Fruit fly (Drosophila melanogaster) whole organism, prepupa: ENCODE results near the gene Cpr11A.

Source experiments
- Blimp-1 ChIP-seq: fragments of 200-800 bp; sonication (Bioruptor generic); optimal IDR thresholded peaks from 3 replicates; lab custom pipeline; 2017; ENCODE audit warnings: missing biosample characterization, missing genetic modification characterization, mild to moderate bottlenecking, moderate library complexity, missing genetic modification reagents
- CG10631 ChIP-seq: fragments of 200-800 bp; sonication (Bioruptor generic); optimal IDR thresholded peaks from 2 replicates; lab custom pipeline; 2016; ENCODE audit warnings: missing biosample characterization, missing genetic modification characterization
- CG10669 ChIP-seq: fragments of 200-800 bp; sonication (Bioruptor generic); optimal IDR thresholded peaks from 3 replicates; lab custom pipeline; 2018; ENCODE audit warnings: missing biosample characterization, mild to moderate bottlenecking, missing genetic modification characterization, moderate library complexity
- CG15336 ChIP-seq: fragments of 200-800 bp; sonication (Bioruptor generic); IDR thresholded peaks from 2 replicates; pipeline ENCODE4 v1.3.6; 2022; ENCODE audit warnings: missing biosample characterization, missing genetic modification characterization
- CG1621 ChIP-seq: fragments of 200-800 bp; sonication (Bioruptor generic); optimal IDR thresholded peaks from 3 replicates; lab custom pipeline; 2018; ENCODE audit warnings: missing biosample characterization, mild to moderate bottlenecking, missing genetic modification characterization
- CG3032 ChIP-seq: fragments of 200-800 bp; optimal IDR thresholded peaks from 2 replicates; lab custom pipeline; 2019; ENCODE audit warnings: missing biosample characterization, mild to moderate bottlenecking, missing genetic modification characterization, moderate library complexity
- CG31627 ChIP-seq: fragments of 200-800 bp; sonication (Bioruptor generic); optimal IDR thresholded peaks from 3 replicates; lab custom pipeline; 2016; ENCODE audit warnings: missing biosample characterization, missing genetic modification characterization
- CG32006 ChIP-seq: fragments of 200-800 bp; sonication (Bioruptor generic); optimal IDR thresholded peaks from 3 replicates; lab custom pipeline; 2017; ENCODE audit warnings: missing biosample characterization, mild to moderate bottlenecking, missing genetic modification characterization
- CG34406 ChIP-seq: fragments of 200-800 bp; sonication (Bioruptor generic); optimal IDR thresholded peaks from 3 replicates; lab custom pipeline; 2016; ENCODE audit warnings: missing biosample characterization, missing genetic modification characterization
- CG3919 ChIP-seq: fragments of 200-800 bp; sonication (Bioruptor generic); optimal IDR thresholded peaks from 3 replicates; lab custom pipeline; 2016; ENCODE audit warnings: missing biosample characterization, missing genetic modification characterization
- CG4318 ChIP-seq: fragments of 200-800 bp; sonication (Bioruptor generic); optimal IDR thresholded peaks from 3 replicates; lab custom pipeline; 2017; ENCODE audit warnings: missing biosample characterization, mild to moderate bottlenecking, missing genetic modification characterization
- CG6163 ChIP-seq: fragments of 200-800 bp; sonication (Bioruptor generic); IDR thresholded peaks from 3 replicates; pipeline ENCODE4 v1.3.6; 2022; ENCODE audit warnings: missing biosample characterization, missing genetic modification characterization
- CG6276 ChIP-seq: fragments of 200-800 bp; sonication (Bioruptor generic); optimal IDR thresholded peaks from 2 replicates; lab custom pipeline; 2017; ENCODE audit warnings: missing biosample characterization, mild to moderate bottlenecking, missing genetic modification characterization
- CG6792 ChIP-seq: fragments of 200-800 bp; sonication (Bioruptor generic); optimal IDR thresholded peaks from 3 replicates; lab custom pipeline; 2016; ENCODE audit warnings: missing biosample characterization, missing genetic modification characterization
- CG6808 ChIP-seq: fragments of 200-800 bp; sonication (Bioruptor generic); optimal IDR thresholded peaks from 3 replicates; lab custom pipeline; 2017; ENCODE audit warnings: missing biosample characterization, missing genetic modification characterization, mild to moderate bottlenecking, moderate library complexity, missing genetic modification reagents
- CG8319 ChIP-seq: fragments of 200-800 bp; sonication (Bioruptor generic); optimal IDR thresholded peaks from 3 replicates; lab custom pipeline; 2016; ENCODE audit warnings: missing biosample characterization, missing genetic modification characterization
- CG8632 ChIP-seq: fragments of 200-800 bp; sonication (Bioruptor generic); optimal IDR thresholded peaks from 3 replicates; lab custom pipeline; 2016; ENCODE audit warnings: missing biosample characterization, missing genetic modification characterization
- Eip75B ChIP-seq: fragments of 200-800 bp; sonication (Bioruptor generic); optimal IDR thresholded peaks from 3 replicates; lab custom pipeline; 2016; ENCODE audit warnings: missing biosample characterization, missing genetic modification characterization
- Eip78C ChIP-seq: fragments of 200-800 bp; sonication (Bioruptor generic); peaks from one replicate; lab custom pipeline; 2016; ENCODE audit warnings: missing biosample characterization, missing genetic modification characterization
- Eip93F ChIP-seq: fragments of 200-800 bp; sonication (Bioruptor generic); optimal IDR thresholded peaks from 2 replicates; lab custom pipeline; 2016; ENCODE audit warnings: missing biosample characterization, mild to moderate bottlenecking, missing genetic modification characterization
- Ets21C ChIP-seq: fragments of 200-800 bp; sonication (Bioruptor generic); optimal IDR thresholded peaks from 3 replicates; lab custom pipeline; 2016; ENCODE audit warnings: missing biosample characterization, missing genetic modification characterization
- Hr38 ChIP-seq: sonication (Bioruptor generic); optimal IDR thresholded peaks from 2 replicates; lab custom pipeline; 2016; ENCODE audit warnings: missing biosample characterization, missing genetic modification characterization
- Hr39 ChIP-seq: fragments of 200-800 bp; sonication (Bioruptor generic); optimal IDR thresholded peaks from 2 replicates; lab custom pipeline; 2016; ENCODE audit warnings: missing biosample characterization, missing genetic modification characterization
- Hr4 ChIP-seq: fragments of 200-800 bp; sonication (Bioruptor generic); optimal IDR thresholded peaks from 3 replicates; lab custom pipeline; 2016; ENCODE audit warnings: missing biosample characterization, missing genetic modification characterization
- OdsH ChIP-seq: fragments of 200-800 bp; sonication (Bioruptor generic); optimal IDR thresholded peaks from 3 replicates; lab custom pipeline; 2016; ENCODE audit warnings: missing biosample characterization, missing genetic modification characterization
- Smox ChIP-seq: fragments of 200-800 bp; sonication (Bioruptor generic); optimal IDR thresholded peaks from 3 replicates; lab custom pipeline; 2016; ENCODE audit warnings: missing biosample characterization, missing genetic modification characterization
- Sox14 ChIP-seq: fragments of 200-800 bp; sonication (Bioruptor generic); optimal IDR thresholded peaks from 3 replicates; lab custom pipeline; 2016; ENCODE audit warnings: missing biosample characterization, missing genetic modification characterization
- Sox15 ChIP-seq: fragments of 200-800 bp; sonication (Bioruptor generic); optimal IDR thresholded peaks from 3 replicates; lab custom pipeline; 2016; ENCODE audit warnings: missing biosample characterization, missing genetic modification characterization
- achi ChIP-seq: fragments of 200-800 bp; sonication (Bioruptor generic); optimal IDR thresholded peaks from 3 replicates; lab custom pipeline; 2016; ENCODE audit warnings: missing biosample characterization, missing genetic modification characterization
- acj6 ChIP-seq: fragments of 200-800 bp; sonication (Bioruptor generic); optimal IDR thresholded peaks from 3 replicates; lab custom pipeline; 2016; ENCODE audit warnings: missing biosample characterization, missing genetic modification characterization
- cyc ChIP-seq: fragments of 200-800 bp; sonication (Bioruptor generic); optimal IDR thresholded peaks from 3 replicates; lab custom pipeline; 2016; ENCODE audit warnings: missing biosample characterization, missing genetic modification characterization
- dsx ChIP-seq: fragments of 200-800 bp; optimal IDR thresholded peaks from 3 replicates; lab custom pipeline; 2019; ENCODE audit warnings: missing biosample characterization, mild to moderate bottlenecking, missing genetic modification characterization, moderate library complexity; ENCODE audit not compliant: poor library complexity, severe bottlenecking
- eg ChIP-seq: fragments of 200-800 bp; sonication (Bioruptor generic); IDR thresholded peaks from 3 replicates; pipeline ENCODE4 v1.3.6; 2022; ENCODE audit warnings: missing biosample characterization, missing genetic modification characterization
- esn ChIP-seq: fragments of 200-800 bp; sonication (Bioruptor generic); optimal IDR thresholded peaks from 2 replicates; lab custom pipeline; 2016; ENCODE audit warnings: missing biosample characterization, mild to moderate bottlenecking, missing genetic modification characterization, moderate library complexity
- fd59A ChIP-seq: fragments of 200-800 bp; sonication (Bioruptor generic); optimal IDR thresholded peaks from 2 replicates; lab custom pipeline; 2017; ENCODE audit warnings: missing biosample characterization, mild to moderate bottlenecking, missing genetic modification characterization, missing genetic modification reagents
- fd85E ChIP-seq: fragments of 200-800 bp; sonication (Bioruptor generic); optimal IDR thresholded peaks from 3 replicates; lab custom pipeline; 2016; ENCODE audit warnings: missing biosample characterization, missing genetic modification characterization
- fkh ChIP-seq: fragments of 200-800 bp; sonication (Bioruptor generic); optimal IDR thresholded peaks from 3 replicates; lab custom pipeline; 2017; ENCODE audit warnings: missing biosample characterization, mild to moderate bottlenecking, missing genetic modification characterization, moderate library complexity
- lz ChIP-seq: fragments of 200-800 bp; sonication (Bioruptor generic); optimal IDR thresholded peaks from 3 replicates; lab custom pipeline; 2016; ENCODE audit warnings: missing biosample characterization, missing genetic modification characterization
- net ChIP-seq: fragments of 200-800 bp; sonication (Bioruptor generic); optimal IDR thresholded peaks from 3 replicates; lab custom pipeline; 2016; ENCODE audit warnings: missing biosample characterization, missing genetic modification characterization
- spab ChIP-seq: fragments of 200-800 bp; sonication (Bioruptor generic); optimal IDR thresholded peaks from 2 replicates; lab custom pipeline; 2017; ENCODE audit warnings: missing biosample characterization, mild to moderate bottlenecking, missing genetic modification characterization, missing genetic modification reagents
- vri ChIP-seq: fragments of 200-800 bp; sonication (Bioruptor generic); optimal IDR thresholded peaks from 3 replicates; lab custom pipeline; 2016; ENCODE audit warnings: missing biosample characterization, mild to moderate bottlenecking, missing genetic modification characterization

The Cpr11A gene

DNA sequence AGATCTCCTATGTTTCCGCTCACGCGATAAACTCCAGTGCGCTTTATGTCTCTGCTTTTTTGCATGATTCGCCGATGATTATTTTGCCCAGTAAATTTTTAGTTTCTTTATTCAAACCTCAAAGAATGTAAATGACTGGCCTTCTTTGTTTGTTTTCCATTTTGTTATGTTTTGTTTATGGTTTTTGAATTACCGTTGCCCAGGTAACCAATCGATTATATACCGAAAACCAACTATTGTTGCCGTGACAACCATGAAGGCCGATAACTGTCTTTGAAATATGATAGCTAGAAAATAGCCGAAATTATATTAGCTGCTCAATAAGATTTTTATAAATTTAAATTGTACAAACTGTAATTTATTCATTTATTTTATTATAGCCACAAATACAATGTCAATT, 9.7 kb downstream of the Cpr11A start, which contains the start of gene Mks1 (continued):
- TF ChIP-seq dsx (GFP tag; lab: Kevin White, UChicago) = no peak

DNA sequence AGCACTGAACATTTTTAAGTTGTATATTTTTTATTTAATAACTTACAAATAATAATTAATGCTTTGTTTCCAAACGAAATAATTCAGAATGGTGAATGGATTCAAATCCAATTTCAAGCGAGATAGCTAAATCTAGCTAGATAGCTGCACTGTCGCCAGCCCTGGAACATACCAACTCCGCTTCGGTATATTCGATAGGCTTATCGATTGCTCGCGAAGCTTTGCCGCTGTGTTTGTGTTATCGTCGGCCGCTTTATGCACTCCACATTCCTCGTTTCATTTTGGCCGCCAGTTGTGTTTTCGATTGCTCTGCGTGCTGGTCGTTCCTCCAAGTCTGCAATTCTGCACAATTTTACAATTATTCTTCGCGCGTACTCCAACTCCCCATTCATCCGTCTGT, 10.2 kb downstream of the Cpr11A start, which contains the start of gene mdu:
Gene mdu (plus strand): TSS at position 259 of the 400 bp plus-strand sequence.
- peak; percentile 40 for TF ChIP-seq Hr39 (GFP tag; lab: Kevin White, UChicago)
- peak; percentile 12 for TF ChIP-seq cyc (GFP tag; lab: Kevin White, UChicago)
- no peak for TF ChIP-seq CG3919 (GFP tag; lab: Kevin White, UChicago)
- TF ChIP-seq Sox14 = peak; percentile 10
- peak; percentile 26 for TF ChIP-seq Hr4
- TF ChIP-seq esn (GFP tag; lab: Kevin White, UChicago) = no peak
- TF ChIP-seq CG10631 = peak; percentile 9
- TF ChIP-seq CG8632 (GFP tag; lab: Kevin White, UChicago) = peak; percentile 11
- TF ChIP-seq CG6808 (GFP tag; lab: Kevin White, UChicago) = peak; percentile 13
- TF ChIP-seq CG4318 = no peak
- TF ChIP-seq lz = peak; percentile 15
- no peak for TF ChIP-seq CG8319 (GFP tag; lab: Kevin White, UChicago)
- no peak for TF ChIP-seq Blimp-1 (GFP tag; lab: Kevin White, UChicago)
- TF ChIP-seq Eip75B (GFP tag; lab: Kevin White, UChicago) = no peak
- TF ChIP-seq Ets21C = no peak
- TF ChIP-seq eg (GFP tag; lab: Robert Waterston, UW) = no peak
- peak; percentile 36 for TF ChIP-seq Smox (GFP tag; lab: Kevin White, UChicago)
- TF ChIP-seq CG31627 (GFP tag; lab: Kevin White, UChicago) = peak; percentile 42
- peak; percentile 46 for TF ChIP-seq CG32006 (GFP tag; lab: Kevin White, UChicago)
- TF ChIP-seq fkh (GFP tag; lab: Kevin White, UChicago) = no peak
- TF ChIP-seq CG3032 (tag; lab: Kevin White, UChicago) = peak; percentile 47
- peak; percentile 7 for TF ChIP-seq Sox15 (GFP tag; lab: Kevin White, UChicago)
- peak; percentile 27 for TF ChIP-seq achi (GFP tag; lab: Kevin White, UChicago)
- no peak for TF ChIP-seq CG6276
- TF ChIP-seq net (GFP tag; lab: Kevin White, UChicago) = no peak
- TF ChIP-seq CG34406 (GFP tag; lab: Kevin White, UChicago) = no peak
- no peak for TF ChIP-seq fd85E (GFP tag; lab: Kevin White, UChicago)
- peak; percentile 10 for TF ChIP-seq OdsH (GFP tag; lab: Kevin White, UChicago)
- TF ChIP-seq CG6163 (GFP tag; lab: Robert Waterston, UW) = peak; percentile 54; the same call in 1 of the 3 replicates
- TF ChIP-seq, all 60 proteins: peak for 16

DNA sequence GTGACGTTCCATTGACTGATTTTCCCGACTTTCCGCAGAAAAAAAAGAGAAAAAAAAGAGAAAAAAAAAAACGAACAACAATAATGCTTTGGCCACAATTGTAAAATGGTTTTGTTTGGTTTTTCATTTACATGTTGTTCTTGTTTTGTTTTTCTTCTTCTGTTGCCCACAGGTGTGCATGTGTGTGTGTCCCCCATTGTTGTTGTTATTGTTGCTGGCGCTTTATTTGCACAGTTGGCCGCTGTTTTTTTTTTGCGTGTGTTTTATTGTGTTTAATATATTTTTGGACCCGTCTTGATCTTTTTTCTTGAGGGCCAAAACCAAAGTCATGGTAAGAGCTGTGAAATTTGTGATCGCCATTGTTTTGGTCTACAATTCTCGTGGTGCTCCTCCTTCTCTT, 11.3 kb downstream of the Cpr11A start:
- TF ChIP-seq CG6792 (GFP tag; lab: Kevin White, UChicago) = no peak
- no peak for TF ChIP-seq fd85E (GFP tag; lab: Kevin White, UChicago)
- no peak for TF ChIP-seq Eip93F (GFP tag; lab: Kevin White, UChicago)
- no peak for TF ChIP-seq OdsH (GFP tag; lab: Kevin White, UChicago)
- peak; percentile 14 for TF ChIP-seq CG6808 (GFP tag; lab: Kevin White, UChicago)
- TF ChIP-seq CG1621 (tag; lab: Kevin White, UChicago) = no peak
- TF ChIP-seq CG15336 (GFP tag; lab: Robert Waterston, UW) = no peak
- peak; percentile 51 for TF ChIP-seq fkh (GFP tag; lab: Kevin White, UChicago)

DNA sequence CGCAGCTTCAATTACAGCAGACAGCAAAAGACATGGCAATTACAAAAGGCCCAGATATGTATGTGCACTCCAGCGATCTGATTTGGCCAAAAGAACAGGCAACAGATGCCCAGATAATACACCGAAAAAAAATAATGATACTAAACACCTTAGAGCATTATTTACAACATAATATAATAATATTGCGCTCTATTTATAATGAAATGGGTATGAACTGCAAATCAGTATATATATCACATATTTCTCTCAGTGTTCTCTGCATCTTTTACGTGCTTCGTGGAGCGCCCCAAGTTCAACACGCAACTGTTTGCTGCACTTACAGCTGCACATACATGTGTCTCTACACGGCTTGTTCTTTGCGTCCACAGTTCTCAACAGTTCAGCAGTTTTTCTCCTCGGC, 20.8 kb downstream of the Cpr11A start:
- TF ChIP-seq CG1621 (tag; lab: Kevin White, UChicago) (peak; percentile 20), Hr4 (peak; percentile 25), Hr38 (GFP tag; lab: Kevin White, UChicago) (no peak), acj6 (GFP tag; lab: Kevin White, UChicago) (peak; percentile 75), CG15336 (GFP tag; lab: Robert Waterston, UW) (peak; percentile 75), CG31627 (GFP tag; lab: Kevin White, UChicago) (peak; percentile 42), Hr39 (GFP tag; lab: Kevin White, UChicago) (peak; percentile 29), CG3032 (tag; lab: Kevin White, UChicago) (peak; percentile 62), cyc (GFP tag; lab: Kevin White, UChicago) (peak; percentile 51), CG6163 (GFP tag; lab: Robert Waterston, UW) (peak; percentile 78), fd85E (GFP tag; lab: Kevin White, UChicago) (no peak), CG34406 (GFP tag; lab: Kevin White, UChicago) (peak; percentile 34), Ets21C (no peak), fd59A (GFP tag; lab: Kevin White, UChicago) (peak; percentile 53), CG10669 (peak; percentile 64), vri (GFP tag; lab: Kevin White, UChicago) (peak; percentile 2), Eip78C (GFP tag; lab: Kevin White, UChicago) (peak; percentile 91), Smox (GFP tag; lab: Kevin White, UChicago) (peak; percentile 55), Eip93F (GFP tag; lab: Kevin White, UChicago) (no peak), fkh (GFP tag; lab: Kevin White, UChicago) (no peak), net (GFP tag; lab: Kevin White, UChicago) (peak; percentile 38), OdsH (GFP tag; lab: Kevin White, UChicago) (peak; percentile 69), dsx (GFP tag; lab: Kevin White, UChicago) (peak; percentile 62), CG8632 (GFP tag; lab: Kevin White, UChicago) (peak; percentile 14), spab (GFP tag; lab: Kevin White, UChicago) (peak; percentile 59), Sox14 (peak; percentile 45), achi (GFP tag; lab: Kevin White, UChicago) (peak; percentile 64)
